Worm (Caenorhabditis elegans) whole organism, L2 larva: ENCODE data around the gene C35D10.6.
A peak's percentile ranks its signal among the peaks of the same experiment; 100 is the strongest.

Experiments used
- C34F6.9 ChIP-seq: fragments of 150-350 bp; optimal IDR thresholded peaks from 2 replicates; lab custom pipeline; 2014; ENCODE audit warnings: missing biosample characterization, missing genetic modification characterization
- F13H6.1 ChIP-seq: sonication (generic microtip); optimal IDR thresholded peaks from 2 replicates; lab custom pipeline; 2016; ENCODE audit warnings: missing genetic modification characterization, missing compliant biosample characterization
- R02D3.7 ChIP-seq: fragments of 150-350 bp; optimal IDR thresholded peaks from 2 replicates; lab custom pipeline; 2014; ENCODE audit warnings: missing biosample characterization, missing genetic modification characterization
- Y55F3AM.14 ChIP-seq: fragments of 200-800 bp; sonication (Bioruptor generic); optimal IDR thresholded peaks from 2 replicates; lab custom pipeline; 2018; ENCODE audit warnings: mild to moderate bottlenecking, missing genetic modification characterization, missing compliant biosample characterization
- ZK546.5 ChIP-seq: sonication (generic microtip); optimal IDR thresholded peaks from 2 replicates; lab custom pipeline; 2017; ENCODE audit warnings: missing biosample characterization, missing genetic modification characterization
- alr-1 ChIP-seq: fragments of 150-350 bp; optimal IDR thresholded peaks from 2 replicates; lab custom pipeline; 2014; ENCODE audit warnings: missing biosample characterization, missing genetic modification characterization
- aly-2 ChIP-seq: fragments of 150-350 bp; optimal IDR thresholded peaks from 2 replicates; lab custom pipeline; 2014; ENCODE audit warnings: missing biosample characterization, missing genetic modification characterization
- ama-1 ChIP-seq: fragments of 150-350 bp; optimal IDR thresholded peaks from 2 replicates; lab custom pipeline; 2018; ENCODE audit warnings: inconsistent platforms
- blmp-1 ChIP-seq: sonication (generic microtip); optimal IDR thresholded peaks from 2 replicates; lab custom pipeline; 2017; ENCODE audit warnings: missing genetic modification characterization, mild to moderate bottlenecking, missing compliant biosample characterization, antibody characterized with exemption, moderate library complexity; ENCODE audit not compliant: insufficient read depth
- ceh-82 ChIP-seq: fragments of 150-350 bp; optimal IDR thresholded peaks from 2 replicates; lab custom pipeline; 2014; ENCODE audit warnings: missing biosample characterization, missing genetic modification characterization
- crh-2 ChIP-seq: sonication (generic microtip); optimal IDR thresholded peaks from 2 replicates; lab custom pipeline; 2017; ENCODE audit warnings: missing biosample characterization, missing genetic modification characterization
- dmd-4 ChIP-seq: sonication (generic microtip); optimal IDR thresholded peaks from 2 replicates; lab custom pipeline; 2017; ENCODE audit warnings: missing biosample characterization, missing genetic modification characterization
- egl-27 ChIP-seq: sonication (generic microtip); optimal IDR thresholded peaks from 3 replicates; lab custom pipeline; 2017; ENCODE audit warnings: missing biosample characterization, missing genetic modification reagents, missing genetic modification characterization
- elt-1 ChIP-seq: fragments of 150-350 bp; optimal IDR thresholded peaks from 2 replicates; lab custom pipeline; 2014; ENCODE audit warnings: missing biosample characterization, missing genetic modification characterization
- elt-3 ChIP-seq: sonication (generic microtip); optimal IDR thresholded peaks from 2 replicates; lab custom pipeline; 2017; ENCODE audit warnings: missing biosample characterization, missing genetic modification characterization
- fos-1 ChIP-seq: fragments of 150-350 bp; optimal IDR thresholded peaks from 2 replicates; lab custom pipeline; 2014; ENCODE audit warnings: missing biosample characterization, missing genetic modification characterization
- gmeb-1 ChIP-seq: fragments of 150-350 bp; optimal IDR thresholded peaks from 2 replicates; lab custom pipeline; 2014; ENCODE audit warnings: missing biosample characterization, missing genetic modification characterization
- lin-11 ChIP-seq: fragments of 150-350 bp; sonication (generic microtip); optimal IDR thresholded peaks from 2 replicates; lab custom pipeline; 2014; ENCODE audit warnings: missing biosample characterization, missing genetic modification characterization, inconsistent platforms, mixed read lengths
- lsy-2 ChIP-seq, 2 experiments: fragments of 150-350 bp in 1 of 2; sonication (generic microtip) in 1 of 2; optimal IDR thresholded peaks; 2 replicates each; lab custom pipeline; 2014 to 2017; ENCODE audit warnings: missing biosample characterization in 2 of 2, missing genetic modification characterization in 2 of 2
- mab-5 ChIP-seq: fragments of 150-350 bp; optimal IDR thresholded peaks from 2 replicates; lab custom pipeline; 2014; ENCODE audit warnings: missing biosample characterization, missing genetic modification characterization
- mbf-1 ChIP-seq: sonication (generic microtip); optimal IDR thresholded peaks from 2 replicates; lab custom pipeline; 2017; ENCODE audit warnings: missing biosample characterization, missing genetic modification characterization
- mdl-1 ChIP-seq, 2 experiments: fragments of 150-350 bp in 1 of 2; sonication (generic microtip) in 1 of 2; optimal IDR thresholded peaks; 2 replicates each; lab custom pipeline; 2017; ENCODE audit warnings: missing biosample characterization in 2 of 2, missing genetic modification characterization in 2 of 2
- nhr-10 ChIP-seq: sonication (generic microtip); optimal IDR thresholded peaks from 2 replicates; lab custom pipeline; 2017; ENCODE audit warnings: missing biosample characterization, missing genetic modification characterization
- nhr-11 ChIP-seq: fragments of 150-350 bp; optimal IDR thresholded peaks from 2 replicates; lab custom pipeline; 2014; ENCODE audit warnings: missing biosample characterization, missing genetic modification characterization
- nhr-12 ChIP-seq: fragments of 150-350 bp; optimal IDR thresholded peaks from 2 replicates; lab custom pipeline; 2014; ENCODE audit warnings: missing biosample characterization, missing genetic modification characterization
- nhr-129 ChIP-seq: fragments of 150-350 bp; optimal IDR thresholded peaks from 2 replicates; lab custom pipeline; 2014; ENCODE audit warnings: missing biosample characterization, missing genetic modification characterization
- nhr-23 ChIP-seq: fragments of 150-350 bp; optimal IDR thresholded peaks from 2 replicates; lab custom pipeline; 2014; ENCODE audit warnings: missing biosample characterization, missing genetic modification reagents, missing genetic modification characterization
- nhr-237 ChIP-seq: fragments of 150-350 bp; optimal IDR thresholded peaks from 2 replicates; lab custom pipeline; 2014; ENCODE audit warnings: missing biosample characterization, missing genetic modification characterization
- nhr-77 ChIP-seq: fragments of 150-350 bp; optimal IDR thresholded peaks from 2 replicates; lab custom pipeline; 2014; ENCODE audit warnings: missing biosample characterization, missing genetic modification characterization
- peb-1 ChIP-seq: fragments of 150-350 bp; optimal IDR thresholded peaks from 2 replicates; lab custom pipeline; 2014; ENCODE audit warnings: missing biosample characterization, missing genetic modification characterization
- sem-4 ChIP-seq: fragments of 150-350 bp; optimal IDR thresholded peaks from 2 replicates; lab custom pipeline; 2014; ENCODE audit warnings: missing biosample characterization, missing genetic modification reagents, missing genetic modification characterization
- skn-1 ChIP-seq: sonication (generic microtip); optimal IDR thresholded peaks from 2 replicates; lab custom pipeline; 2017; ENCODE audit warnings: missing biosample characterization, missing genetic modification characterization
- sma-3 ChIP-seq: sonication (generic microtip); optimal IDR thresholded peaks from 2 replicates; lab custom pipeline; 2016; ENCODE audit warnings: missing genetic modification reagents, missing genetic modification characterization, missing compliant biosample characterization
- sma-9 ChIP-seq, 2 experiments: fragments of 150-350 bp in 1 of 2; sonication (generic microtip) in 1 of 2; optimal IDR thresholded peaks; 2 replicates each; lab custom pipeline; 2014 to 2016; ENCODE audit warnings: missing genetic modification characterization in 2 of 2, mild to moderate bottlenecking in 1 of 2, missing biosample characterization in 1 of 2, missing compliant biosample characterization in 1 of 2, missing genetic modification reagents in 1 of 2, moderate library complexity in 1 of 2
- snpc-4 ChIP-seq: fragments of 150-350 bp; optimal IDR thresholded peaks from 2 replicates; lab custom pipeline; 2014; ENCODE audit warnings: missing biosample characterization, missing genetic modification characterization
- unc-39 ChIP-seq: fragments of 150-350 bp; optimal IDR thresholded peaks from 2 replicates; lab custom pipeline; 2014; ENCODE audit warnings: missing biosample characterization, missing genetic modification characterization
- unc-55 ChIP-seq: fragments of 150-350 bp; sonication (generic microtip); optimal IDR thresholded peaks from 3 replicates; lab custom pipeline; 2014; ENCODE audit warnings: missing biosample characterization, missing genetic modification reagents, missing genetic modification characterization
- unc-62 ChIP-seq: fragments of 150-350 bp; optimal IDR thresholded peaks from 2 replicates; lab custom pipeline; 2014; ENCODE audit warnings: missing biosample characterization, missing genetic modification reagents, missing genetic modification characterization
- zag-1 ChIP-seq: fragments of 150-350 bp; optimal IDR thresholded peaks from 2 replicates; lab custom pipeline; 2014; ENCODE audit warnings: missing biosample characterization, missing genetic modification characterization
- ztf-1 ChIP-seq: fragments of 200-800 bp; sonication (Bioruptor generic); conservative IDR thresholded peaks from 2 replicates; pipeline ENCODE4 v1.3.6; 2022; ENCODE audit warnings: missing genetic modification characterization, missing compliant biosample characterization
- ztf-11 ChIP-seq: sonication (generic microtip); optimal IDR thresholded peaks from 2 replicates; lab custom pipeline; 2017; ENCODE audit warnings: missing biosample characterization, missing genetic modification characterization
- ztf-4 ChIP-seq: fragments of 150-350 bp; optimal IDR thresholded peaks from 2 replicates; lab custom pipeline; 2014; ENCODE audit warnings: missing biosample characterization, missing genetic modification characterization

C35D10.6 gene

ce11 chrIII:4873395-4873794 is 14.3 kb downstream of the C35D10.6 start:
- TF ChIP-seq aly-2 (tag; lab: Kevin White, UChicago) (no peak), nhr-12 (no peak), mab-5 (tag; lab: Kevin White, UChicago) (no peak), ztf-1 (GFP tag; lab: Robert Waterston, UW) (no peak), elt-1 (tag; lab: Kevin White, UChicago) (no peak), ceh-82 (tag; lab: Kevin White, UChicago) (no peak), elt-3 (tag; lab: Kevin White, UChicago) (no peak), nhr-11 (tag; lab: Kevin White, UChicago) (no peak), zag-1 (tag; lab: Kevin White, UChicago) (no peak), nhr-23 (tag; lab: Kevin White, UChicago) (no peak), ZK546.5 (tag; lab: Kevin White, UChicago) (no peak), unc-39 (tag; lab: Kevin White, UChicago) (no peak), crh-2 (tag; lab: Kevin White, UChicago) (no peak), egl-27 (no peak), unc-55 (GFP tag; lab: Kevin White, UChicago) (no peak), skn-1 (no peak), mdl-1 (tag; optimal IDR thresholded peaks at IDR 0.05; lab: Kevin White, UChicago) (no peak), Y55F3AM.14 (GFP tag; lab: Kevin White, UChicago) (no peak), R02D3.7 (tag; lab: Kevin White, UChicago) (no peak)

DNA sequence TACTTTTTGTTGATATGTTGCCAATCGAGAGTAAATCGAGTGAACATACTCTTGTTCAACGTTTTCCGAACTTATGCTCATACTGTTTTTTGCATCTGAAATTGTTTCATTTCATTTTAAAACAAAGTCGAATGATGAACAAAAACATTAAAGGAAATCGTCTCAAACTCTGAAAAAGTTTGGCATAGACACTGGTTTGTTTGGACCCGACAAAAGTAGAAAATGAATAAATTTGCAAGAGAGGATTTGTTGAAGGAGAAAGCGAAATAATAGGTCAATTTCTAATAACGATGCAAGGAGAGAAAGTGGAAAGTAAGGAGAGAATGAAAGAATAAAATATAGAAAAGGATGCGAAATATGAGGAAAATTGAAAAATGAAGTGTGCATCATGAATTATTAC is 15.5 kb downstream of the C35D10.6 start, which contains the start of gene C35D10.12:
Gene C35D10.12, minus strand, starts transcription at position 101 of the 400 bp plus-strand sequence.
- TF ChIP-seq dmd-4 (no peak), skn-1 (no peak), nhr-10 (tag; lab: Kevin White, UChicago) (no peak), crh-2 (tag; lab: Kevin White, UChicago) (no peak), alr-1 (no peak)

DNA sequence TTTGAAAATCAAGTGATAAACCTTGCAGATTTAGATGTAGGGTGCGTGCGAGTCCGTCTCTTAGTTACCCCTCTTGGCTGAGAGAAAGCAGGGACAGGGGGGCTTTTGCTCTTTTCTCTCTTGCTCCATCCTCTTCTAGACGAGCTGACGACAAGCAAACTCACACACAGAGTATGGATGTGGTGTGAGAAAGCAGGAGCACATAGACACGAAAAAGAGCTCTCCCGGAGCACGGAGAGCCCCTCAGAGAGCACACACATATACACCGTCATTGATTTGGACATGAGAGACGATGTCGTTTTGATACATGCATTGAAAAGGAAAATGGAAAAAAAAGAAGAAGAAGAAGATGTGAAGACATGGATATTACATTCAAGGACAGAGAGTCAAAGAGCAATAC is 16.5 kb downstream of the C35D10.6 start:
- TF ChIP-seq fos-1 (tag; lab: Kevin White, UChicago) (no peak), dmd-4 (no peak), elt-1 (tag; lab: Kevin White, UChicago) (no peak), sma-9 (GFP tag; optimal IDR thresholded peaks at IDR 0.05; lab: Kevin White, UChicago) (peak; percentile 9), sma-9 (tag; optimal IDR thresholded peaks at IDR 0.05; lab: Kevin White, UChicago) (no peak), C34F6.9 (tag; lab: Kevin White, UChicago) (peak; percentile 49), lin-11 (tag; lab: Kevin White, UChicago) (peak; percentile 4), gmeb-1 (no peak), nhr-129 (tag; lab: Kevin White, UChicago) (peak; percentile 50), crh-2 (tag; lab: Kevin White, UChicago) (no peak)

- peak; percentile 54 for TF ChIP-seq nhr-129 (tag; lab: Kevin White, UChicago)
- TF ChIP-seq ztf-4, result no peak
- TF ChIP-seq F13H6.1 (tag; lab: Kevin White, UChicago), result peak; percentile 1
- no peak for TF ChIP-seq nhr-77 (tag; lab: Kevin White, UChicago)
- TF ChIP-seq crh-2 (tag; lab: Kevin White, UChicago), result peak; percentile 15
- peak; percentile 15 for TF ChIP-seq mab-5 (tag; lab: Kevin White, UChicago)
- TF ChIP-seq sma-3 (GFP tag; lab: Kevin White, UChicago), result peak; percentile 13
- peak; percentile 68 for TF ChIP-seq fos-1 (tag; lab: Kevin White, UChicago)
- TF ChIP-seq gmeb-1, result peak; percentile 88
- TF ChIP-seq unc-55 (GFP tag; lab: Kevin White, UChicago), result peak; percentile 71
- TF ChIP-seq dmd-4, result no peak
- peak in 1 of 2 experiments; percentile 70 for TF ChIP-seq lsy-2 (tag; optimal IDR thresholded peaks at IDR 0.05; lab: Kevin White, UChicago)
- peak; percentile 66 for TF ChIP-seq C34F6.9 (tag; lab: Kevin White, UChicago)
Observed at ce11 chrIII:4878281-4878680, 19.1 kb downstream of the C35D10.6 start, which contains the start of the genes tost-1 and arx-6. tost-1 (minus strand) TSS chrIII:4878311. arx-6 (plus strand) TSS chrIII:4878658.

- TF ChIP-seq gmeb-1 (no peak), nhr-10 (tag; lab: Kevin White, UChicago) (no peak), unc-62 (GFP tag; lab: Kevin White, UChicago) (no peak), Y55F3AM.14 (GFP tag; lab: Kevin White, UChicago) (no peak), egl-27 (no peak), sem-4 (tag; lab: Kevin White, UChicago) (no peak), snpc-4 (tag; lab: Kevin White, UChicago) (no peak), ama-1 (lab: Kevin White, UChicago) (no peak), alr-1 (no peak), ztf-11 (tag; lab: Kevin White, UChicago) (no peak), elt-3 (tag; lab: Kevin White, UChicago) (no peak), mbf-1 (tag; lab: Kevin White, UChicago) (no peak), nhr-237 (tag; lab: Kevin White, UChicago) (no peak), blmp-1 (tag; lab: Kevin White, UChicago) (no peak), ztf-4 (no peak), nhr-23 (tag; lab: Kevin White, UChicago) (no peak), peb-1 (tag; lab: Kevin White, UChicago) (no peak), nhr-77 (tag; lab: Kevin White, UChicago) (no peak), ceh-82 (tag; lab: Kevin White, UChicago) (no peak), nhr-129 (tag; lab: Kevin White, UChicago) (no peak)
Observed at ce11 chrIII:4879445-4879844, 20.3 kb downstream of the C35D10.6 start, which contains the start of gene C35D10.1. C35D10.1 (plus strand) TSS chrIII:4879745.
